Worm (Caenorhabditis elegans): Measurements from ENCODE around the gene ipla-3.

Gene ipla-3

DNA sequence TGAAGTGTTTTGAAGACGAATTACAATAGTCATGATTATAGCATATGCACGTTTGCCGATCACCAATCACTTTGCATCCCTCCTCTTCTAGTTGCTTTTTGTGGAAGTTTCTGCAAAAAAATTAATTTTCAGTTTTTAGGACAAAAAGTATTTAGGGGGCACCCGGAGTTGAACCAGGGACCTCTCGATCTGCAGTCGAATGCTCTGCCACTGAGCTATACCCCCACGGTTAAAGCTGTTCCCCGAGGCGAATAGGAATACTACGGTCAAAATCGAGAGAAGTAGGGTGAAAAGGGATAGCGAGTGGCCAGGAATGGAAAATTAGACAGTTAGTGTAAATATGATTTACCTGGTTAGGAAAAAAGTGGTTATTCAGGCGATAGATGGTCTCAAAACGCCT, 35.1 kb downstream of the ipla-3 start (continued):
- no peak for TF ChIP-seq unc-39 (tag; optimal IDR thresholded peaks at IDR 0.05)
- TF ChIP-seq daf-12 (tag; optimal IDR thresholded peaks at IDR 0.05) = no peak
- no peak for TF ChIP-seq nhr-102 (tag; optimal IDR thresholded peaks at IDR 0.05)
- peak; percentile 78 for TF ChIP-seq hmg-1.1 (GFP tag; IDR thresholded peaks at IDR 0.05)
- peak; percentile 51; the same call in 1 of the 2 replicates for TF ChIP-seq mxl-2 (GFP tag; conservative IDR thresholded peaks at IDR 0.05)
- TF ChIP-seq unc-62 (GFP tag; optimal IDR thresholded peaks at IDR 0.05 in 1 of 2) = no peak
- no peak for TF ChIP-seq unc-62 (tag; optimal IDR thresholded peaks at IDR 0.05)
- no peak for TF ChIP-seq tag-97 (GFP tag; IDR thresholded peaks at IDR 0.05)
- TF ChIP-seq fos-1 (tag; optimal IDR thresholded peaks at IDR 0.05) = no peak
- no peak for TF ChIP-seq cey-2 (tag; optimal IDR thresholded peaks at IDR 0.05; ENCODE audit: borderline replicate concordance, insufficient read depth)
- TF ChIP-seq nhr-41 (GFP tag; IDR thresholded peaks at IDR 0.05) = no peak
- no peak for TF ChIP-seq nhr-11 (tag; optimal IDR thresholded peaks at IDR 0.05)
- TF ChIP-seq dmd-8 (GFP tag; IDR thresholded peaks at IDR 0.05) = peak; percentile 90
- TF ChIP-seq egl-43 (GFP tag; IDR thresholded peaks at IDR 0.05) = peak; percentile 95
- TF ChIP-seq nhr-111 (GFP tag; optimal IDR thresholded peaks at IDR 0.05) = no peak
- TF ChIP-seq php-3 (GFP tag; IDR thresholded peaks at IDR 0.05) = peak; percentile 51; the same call in 1 of the 2 replicates
- peak in 1 of 2 experiments; percentile 78 for TF ChIP-seq daf-16 (GFP tag; optimal IDR thresholded peaks at IDR 0.05)
- TF ChIP-seq daf-16 (tag; optimal IDR thresholded peaks at IDR 0.05) = peak; percentile 58
- no peak for TF ChIP-seq ztf-7 (tag; optimal IDR thresholded peaks at IDR 0.05)
- TF ChIP-seq ctbp-1 (GFP tag; IDR thresholded peaks at IDR 0.05) = peak; percentile 70
- no peak for TF ChIP-seq ceh-32 (tag; optimal IDR thresholded peaks at IDR 0.05; ENCODE audit: poor library complexity)
- TF ChIP-seq skn-1 (tag; optimal IDR thresholded peaks at IDR 0.05) = no peak
- no peak for TF ChIP-seq ceh-82 (tag; optimal IDR thresholded peaks at IDR 0.05)
- no peak for TF ChIP-seq R02D3.7 (tag; optimal IDR thresholded peaks at IDR 0.05)
- no peak for TF ChIP-seq zip-2 (tag; optimal IDR thresholded peaks at IDR 0.05)
- no peak for TF ChIP-seq nhr-76 (tag; optimal IDR thresholded peaks at IDR 0.05)
- peak; percentile 59 for TF ChIP-seq mep-1 (tag; optimal IDR thresholded peaks at IDR 0.05)
- TF ChIP-seq dve-1 (tag; optimal IDR thresholded peaks at IDR 0.05; ENCODE audit: insufficient read depth) = peak; percentile 33
- TF ChIP-seq dmd-6 (GFP tag; IDR thresholded peaks at IDR 0.05) = peak; percentile 65
- peak; percentile 44; the same call in 1 of the 2 replicates for TF ChIP-seq ceh-20 (GFP tag; IDR thresholded peaks at IDR 0.05)
- peak; percentile 82 for TF ChIP-seq mes-2 (tag; optimal IDR thresholded peaks at IDR 0.05; ENCODE audit: poor library complexity, severe bottlenecking)
- peak; percentile 71 for TF ChIP-seq duxl-1 (tag; optimal IDR thresholded peaks at IDR 0.05; ENCODE audit: poor library complexity)
- TF ChIP-seq snpc-4 (tag; optimal IDR thresholded peaks at IDR 0.05) = no peak
- TF ChIP-seq ama-1 (optimal IDR thresholded peaks at IDR 0.05) = no peak
- TF ChIP-seq mdl-1 (tag; optimal IDR thresholded peaks at IDR 0.05) = no peak
- TF ChIP-seq nhr-77 (tag; optimal IDR thresholded peaks at IDR 0.05) = peak; percentile 2
- peak; percentile 89 for TF ChIP-seq ceh-44 (GFP tag; IDR thresholded peaks at IDR 0.05)
- peak; percentile 84 for TF ChIP-seq vab-7 (GFP tag; IDR thresholded peaks at IDR 0.05)
- peak; percentile 60 for TF ChIP-seq sdz-12 (GFP tag; optimal IDR thresholded peaks at IDR 0.05)
- TF ChIP-seq madf-5 (GFP tag; IDR thresholded peaks at IDR 0.05) = peak; percentile 83 to 92; a peak in 3 of 4 replicates
- no peak for TF ChIP-seq aly-2 (tag; optimal IDR thresholded peaks at IDR 0.05)
- TF ChIP-seq D1046.2 (GFP tag; IDR thresholded peaks at IDR 0.05) = peak; percentile 76; the same call in 1 of the 2 replicates
- peak; percentile 41 for TF ChIP-seq T20F7.1 (GFP tag; optimal IDR thresholded peaks at IDR 0.05)
- no peak for TF ChIP-seq ztf-11 (tag; optimal IDR thresholded peaks at IDR 0.05)
- peak; percentile 66 for TF ChIP-seq mdt-29 (GFP tag; IDR thresholded peaks at IDR 0.05)
- TF ChIP-seq nhr-10 (tag; optimal IDR thresholded peaks at IDR 0.05) = no peak
- no peak for TF ChIP-seq ces-1 (GFP tag; optimal IDR thresholded peaks at IDR 0.05)
- no peak for TF ChIP-seq fkh-10 (GFP tag; optimal IDR thresholded peaks at IDR 0.05)
- peak; percentile 56 for TF ChIP-seq rbr-2 (tag; optimal IDR thresholded peaks at IDR 0.05)
- peak; percentile 86 for TF ChIP-seq Y105C5A.15 (GFP tag; IDR thresholded peaks at IDR 0.05)
- no peak for TF ChIP-seq F37D6.2 (tag; optimal IDR thresholded peaks at IDR 0.05)
- peak in 1 of 2 experiments; percentile 8 for TF ChIP-seq hif-1 (tag; optimal IDR thresholded peaks at IDR 0.05)
